Worm (Caenorhabditis elegans): ENCODE data around the gene dnj-22.

ce11 chrV:8428585-8429414 lies 33.1 kb downstream of the dnj-22 start:
- no peak for TF ChIP-seq ama-1 (optimal IDR thresholded peaks at IDR 0.05)
- TF ChIP-seq pes-1 (GFP tag; IDR thresholded peaks at IDR 0.05), result no peak
- no peak for TF ChIP-seq ceh-13 (GFP tag; optimal IDR thresholded peaks at IDR 0.05)
- no peak for TF ChIP-seq hmg-4 (GFP tag; optimal IDR thresholded peaks at IDR 0.05)

Measured in whole organism, early embryonic.